Fruit fly (Drosophila melanogaster) whole organism, pupa: ENCODE data around the gene CG31517.
A peak's percentile ranks its signal among the peaks of the same experiment; 100 is the strongest.

Experiments
- CG10348 ChIP-seq: fragments of 200-800 bp; sonication (Bioruptor generic); IDR thresholded peaks from 2 replicates; pipeline ENCODE4 v1.3.6; 2022; ENCODE audit warnings: missing biosample characterization, missing genetic modification characterization
- CG12605 ChIP-seq: fragments of 200-800 bp; sonication (Bioruptor generic); IDR thresholded peaks from 2 replicates; pipeline ENCODE4 v1.3.6; 2022; ENCODE audit warnings: missing biosample characterization, missing genetic modification characterization
- CG13204 ChIP-seq: fragments of 200-800 bp; sonication (Bioruptor generic); optimal IDR thresholded peaks from 2 replicates; lab custom pipeline; 2018; ENCODE audit warnings: missing biosample characterization, mild to moderate bottlenecking, missing genetic modification characterization, moderate library complexity
- CG14655 ChIP-seq: fragments of 200-800 bp; sonication (Bioruptor generic); optimal IDR thresholded peaks from 3 replicates; lab custom pipeline; 2017; ENCODE audit warnings: mild to moderate bottlenecking, missing biosample characterization, missing genetic modification reagents, missing genetic modification characterization
- CG15710 ChIP-seq: fragments of 200-800 bp; sonication (Bioruptor generic); optimal IDR thresholded peaks from 2 replicates; lab custom pipeline; 2018; ENCODE audit warnings: missing biosample characterization, mild to moderate bottlenecking, missing genetic modification characterization, moderate library complexity
- CG17806 ChIP-seq: fragments of 200-800 bp; sonication (Bioruptor generic); optimal IDR thresholded peaks from 2 replicates; lab custom pipeline; 2018; ENCODE audit warnings: missing biosample characterization, mild to moderate bottlenecking, missing genetic modification characterization, moderate library complexity
- CG32121 ChIP-seq: fragments of 200-800 bp; sonication (Bioruptor generic); IDR thresholded peaks from 2 replicates; pipeline ENCODE4 v1.3.6; 2022; ENCODE audit warnings: missing biosample characterization, missing genetic modification characterization
- CG34367 ChIP-seq: fragments of 200-800 bp; sonication (Bioruptor generic); optimal IDR thresholded peaks from 2 replicates; lab custom pipeline; 2018; ENCODE audit warnings: missing biosample characterization, mild to moderate bottlenecking, missing genetic modification characterization
- CG4496 ChIP-seq: fragments of 200-800 bp; sonication (Bioruptor generic); IDR thresholded peaks from 3 replicates; pipeline ENCODE4 v1.3.6; 2022; ENCODE audit warnings: missing biosample characterization, missing genetic modification characterization
- CG8159 ChIP-seq: fragments of 200-800 bp; sonication (Bioruptor generic); optimal IDR thresholded peaks from 3 replicates; lab custom pipeline; 2018; ENCODE audit warnings: missing biosample characterization, mild to moderate bottlenecking, missing genetic modification characterization, moderate library complexity
- CG8301 ChIP-seq: fragments of 200-800 bp; sonication (Bioruptor generic); optimal IDR thresholded peaks from 2 replicates; lab custom pipeline; 2018; ENCODE audit warnings: missing biosample characterization, mild to moderate bottlenecking, missing genetic modification characterization
- CG9948 ChIP-seq: fragments of 200-800 bp; sonication (Bioruptor generic); optimal IDR thresholded peaks from 2 replicates; lab custom pipeline; 2018; ENCODE audit warnings: missing biosample characterization, mild to moderate bottlenecking, missing genetic modification characterization, moderate library complexity
- D1 ChIP-seq: fragments of 200-800 bp; sonication (Bioruptor generic); optimal IDR thresholded peaks from 2 replicates; lab custom pipeline; 2018; ENCODE audit warnings: missing biosample characterization, mild to moderate bottlenecking, missing genetic modification characterization, moderate library complexity
- EcR ChIP-seq: fragments of 200-800 bp; sonication (Bioruptor generic); optimal IDR thresholded peaks from 3 replicates; lab custom pipeline; 2019; ENCODE audit warnings: missing biosample characterization, missing genetic modification characterization, mild to moderate bottlenecking, moderate library complexity, missing genetic modification reagents
- Ets98B ChIP-seq: fragments of 200-800 bp; sonication (Bioruptor generic); IDR thresholded peaks from 2 replicates; pipeline ENCODE4 v1.3.6; 2022; ENCODE audit warnings: missing biosample characterization, missing genetic modification characterization
- Pif1A ChIP-seq: fragments of 200-800 bp; sonication (Bioruptor generic); optimal IDR thresholded peaks from 3 replicates; lab custom pipeline; 2016; ENCODE audit warnings: missing biosample characterization, missing genetic modification characterization
- Pif1B ChIP-seq: fragments of 200-800 bp; sonication (Bioruptor generic); optimal IDR thresholded peaks from 3 replicates; lab custom pipeline; 2016; ENCODE audit warnings: missing biosample characterization, missing genetic modification characterization
- Snoo ChIP-seq: fragments of 200-800 bp; sonication (Bioruptor generic); optimal IDR thresholded peaks from 3 replicates; lab custom pipeline; 2017; ENCODE audit warnings: missing biosample characterization, mild to moderate bottlenecking, missing genetic modification characterization, inconsistent platforms
- fd96Ca ChIP-seq: fragments of 200-800 bp; sonication (Bioruptor generic); IDR thresholded peaks from 3 replicates; pipeline ENCODE4 v1.3.6; 2022; ENCODE audit warnings: missing biosample characterization, missing genetic modification characterization
- gl ChIP-seq: fragments of 200-800 bp; sonication (Bioruptor generic); optimal IDR thresholded peaks from 2 replicates; lab custom pipeline; 2018; ENCODE audit warnings: missing biosample characterization, mild to moderate bottlenecking, missing genetic modification characterization
- rn ChIP-seq: fragments of 200-800 bp; sonication (Bioruptor generic); IDR thresholded peaks from 2 replicates; pipeline ENCODE4 v1.3.6; 2022; ENCODE audit warnings: missing biosample characterization, missing genetic modification characterization

The CG31517 gene

DNA sequence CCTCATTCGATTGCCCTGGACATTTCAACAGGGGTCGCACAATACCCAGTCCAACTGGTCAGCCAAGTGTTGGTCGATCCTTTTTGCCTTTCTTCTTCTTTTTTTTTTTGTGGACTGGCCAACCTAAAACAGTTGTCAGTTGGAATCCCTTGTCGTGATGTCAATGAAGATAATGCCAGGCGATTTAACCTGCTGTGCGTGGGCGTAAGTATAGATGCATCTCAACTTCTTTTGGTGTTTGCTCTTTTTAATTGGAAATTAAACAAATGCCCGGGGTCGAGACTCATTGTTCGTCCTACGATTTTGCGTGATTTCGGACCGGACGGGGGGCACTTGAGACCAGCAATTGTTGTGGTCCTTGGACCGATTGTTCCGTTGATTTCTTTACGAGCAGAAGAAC is 38.3 kb upstream of the CG31517 start:
- TF ChIP-seq CG17806 (tag; lab: Kevin White, UChicago) (no peak), CG34367 (tag; lab: Kevin White, UChicago) (no peak), CG9948 (no peak), gl (no peak), Ets98B (GFP tag; lab: Robert Waterston, UW) (no peak), D1 (no peak), CG32121 (GFP tag; lab: Robert Waterston, UW) (no peak), fd96Ca (GFP tag; lab: Robert Waterston, UW) (no peak), Pif1B (no peak), CG15710 (tag; lab: Kevin White, UChicago) (no peak), Snoo (no peak), rn (GFP tag; lab: Robert Waterston, UW) (no peak), CG14655 (GFP tag; lab: Kevin White, UChicago) (no peak), CG13204 (GFP tag; lab: Kevin White, UChicago) (no peak)

DNA sequence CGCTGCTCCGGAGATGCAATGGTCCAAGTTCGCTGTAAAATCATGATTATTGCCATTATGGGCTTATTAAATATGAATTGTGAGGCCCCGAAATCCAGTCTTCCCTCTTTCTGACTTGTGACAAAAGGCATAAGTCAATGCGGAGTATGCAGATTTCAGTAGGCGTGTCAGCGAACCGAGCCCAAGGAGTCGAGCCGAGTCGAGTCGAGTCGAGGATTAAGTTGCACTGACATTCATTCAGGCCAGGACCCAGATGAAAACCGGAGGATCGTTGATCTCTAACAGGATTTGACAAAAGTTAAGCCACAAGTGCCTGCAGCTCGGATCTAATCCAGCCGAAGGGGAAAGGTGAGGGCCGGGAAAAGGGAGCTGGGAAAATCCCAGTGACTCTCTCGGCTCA is 36.9 kb upstream of the CG31517 start:
- TF ChIP-seq CG14655 (GFP tag; lab: Kevin White, UChicago) (no peak), Pif1A (GFP tag; lab: Kevin White, UChicago) (no peak), fd96Ca (GFP tag; lab: Robert Waterston, UW) (no peak), CG12605 (GFP tag; lab: Robert Waterston, UW) (no peak), CG32121 (GFP tag; lab: Robert Waterston, UW) (no peak), D1 (no peak), Snoo (no peak), CG8159 (no peak), gl (no peak)

DNA sequence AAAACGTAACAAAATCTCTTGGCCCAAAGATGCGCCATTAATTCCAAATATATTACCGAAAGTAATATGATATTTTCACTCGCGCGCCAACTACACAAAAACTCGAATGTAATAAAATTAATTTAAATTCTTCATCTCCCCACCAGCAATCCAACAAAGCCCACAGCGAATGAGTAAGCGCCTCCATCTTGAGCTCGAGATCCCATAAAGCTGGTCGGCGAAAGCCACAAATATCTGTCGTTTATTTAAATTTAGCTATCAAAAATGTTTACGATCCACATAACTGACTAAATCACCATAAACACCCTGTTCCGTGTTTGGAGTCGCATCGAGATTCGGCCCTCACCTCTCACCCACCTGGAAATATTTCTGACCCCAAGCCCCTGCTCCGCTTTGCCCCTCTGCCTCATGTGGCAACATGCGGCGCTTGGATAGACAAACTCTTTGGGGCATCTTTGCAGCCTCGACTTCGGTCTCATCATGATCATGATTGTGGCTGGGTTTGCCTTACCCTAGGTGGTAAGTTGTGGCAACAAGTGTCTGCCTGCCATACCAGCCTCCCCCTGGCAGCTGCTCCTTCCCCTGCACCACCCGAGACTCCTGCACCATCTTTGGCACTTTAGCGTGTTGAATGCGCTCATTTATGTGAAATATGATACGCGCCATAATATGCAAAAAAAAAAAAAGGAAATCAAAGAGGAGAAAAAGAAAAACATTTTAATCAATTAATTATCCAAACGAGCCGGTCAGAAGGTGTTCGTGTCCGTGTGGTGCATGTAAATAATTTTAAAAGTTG is 36.0 kb upstream of the CG31517 start:
- TF ChIP-seq fd96Ca (GFP tag; lab: Robert Waterston, UW) (0 out of 3 replicates have a peak, but pooled peaks have one; percentile 28), EcR (no peak), Snoo (no peak)

DNA sequence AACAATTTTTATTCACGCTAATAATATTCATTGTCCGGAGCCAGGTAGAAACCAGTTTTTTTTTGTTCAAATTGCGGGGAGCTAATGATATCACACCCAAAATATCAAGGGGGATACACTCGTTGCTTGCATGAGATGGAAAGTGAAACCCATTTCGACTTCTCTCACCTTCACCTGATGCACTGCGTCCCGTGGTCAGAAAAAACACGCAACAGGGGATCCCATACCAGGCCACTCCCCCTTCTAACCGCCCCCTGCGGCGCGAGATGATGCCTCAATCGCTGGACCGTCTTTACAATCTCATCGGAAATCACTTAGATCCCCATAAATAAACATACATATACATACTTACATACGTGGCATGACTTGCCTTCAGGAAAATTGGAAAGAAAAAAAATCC is 34.6 kb upstream of the CG31517 start:
- TF ChIP-seq CG14655 (GFP tag; lab: Kevin White, UChicago) = no peak
- no peak for TF ChIP-seq CG12605 (GFP tag; lab: Robert Waterston, UW)
- TF ChIP-seq Pif1B = no peak

DNA sequence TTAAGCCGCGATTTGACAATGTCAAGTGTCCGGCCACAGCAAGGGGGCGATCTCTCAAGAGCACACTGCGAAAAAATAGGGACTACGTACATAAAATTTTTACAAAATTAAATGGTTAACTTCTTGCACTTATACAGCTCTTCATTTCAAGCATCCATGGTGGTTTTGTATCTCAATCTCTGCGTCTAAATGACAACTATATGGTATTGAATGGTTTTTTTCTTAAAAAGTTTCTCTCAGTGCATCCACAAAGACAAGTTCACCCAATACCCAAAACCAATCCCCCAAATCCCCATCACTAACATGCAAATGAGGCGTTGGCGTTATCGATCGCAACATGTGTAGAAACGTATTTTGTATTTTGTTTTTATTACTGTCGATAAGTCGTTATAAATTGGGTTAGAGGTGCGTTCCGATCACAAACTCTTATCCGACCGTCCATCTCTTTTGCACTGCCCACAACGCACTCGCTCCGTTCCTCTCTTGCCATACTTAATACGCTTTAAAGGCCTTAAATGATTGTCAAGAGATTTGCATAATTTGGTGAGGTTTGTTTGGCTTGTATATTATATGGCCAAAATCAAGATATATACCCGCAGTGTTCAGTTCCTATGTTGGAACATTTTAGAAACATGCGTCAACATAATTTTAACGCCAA is 33.3 kb upstream of the CG31517 start:
- TF ChIP-seq Snoo = peak; percentile 54
- no peak for TF ChIP-seq Pif1B

DNA sequence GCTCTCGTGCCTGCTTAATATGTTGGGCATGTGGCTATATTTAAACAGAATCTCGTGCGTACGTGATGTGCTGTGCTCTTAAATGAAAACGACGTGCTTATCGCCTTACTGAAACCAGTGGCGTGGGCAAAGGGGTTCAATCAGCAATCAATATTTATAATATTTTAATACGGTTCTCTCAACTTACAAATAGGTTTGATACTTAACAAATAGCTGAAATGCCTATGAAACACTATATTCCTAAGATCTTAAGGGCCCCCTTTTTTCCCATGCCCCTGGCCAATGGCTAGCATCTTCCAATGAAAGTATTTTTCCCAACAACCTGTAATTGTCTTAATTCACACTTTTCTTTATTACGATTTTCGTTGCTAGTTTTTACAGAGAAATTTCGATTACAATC is 32.6 kb upstream of the CG31517 start:
- TF ChIP-seq CG9948 (peak; percentile 76), EcR (no peak), CG15710 (tag; lab: Kevin White, UChicago) (peak; percentile 86), D1 (no peak), CG4496 (GFP tag; lab: Robert Waterston, UW) (peak; percentile 61; the same call in 2 of the 3 replicates), CG14655 (GFP tag; lab: Kevin White, UChicago) (peak; percentile 58), Snoo (peak; percentile 68), CG17806 (tag; lab: Kevin White, UChicago) (peak; percentile 78), fd96Ca (GFP tag; lab: Robert Waterston, UW) (0 out of 3 replicates have a peak, but pooled peaks have one; percentile 58), gl (peak; percentile 54), CG8301 (peak; percentile 40), CG8159 (peak; percentile 86), Pif1B (peak; percentile 52), CG13204 (GFP tag; lab: Kevin White, UChicago) (peak; percentile 69), rn (GFP tag; lab: Robert Waterston, UW) (no peak), CG10348 (GFP tag; lab: Robert Waterston, UW) (no peak), Ets98B (GFP tag; lab: Robert Waterston, UW) (0 out of 2 replicates have a peak, but pooled peaks have one; percentile 17), Pif1A (GFP tag; lab: Kevin White, UChicago) (peak; percentile 71), CG32121 (GFP tag; lab: Robert Waterston, UW) (no peak), CG34367 (tag; lab: Kevin White, UChicago) (peak; percentile 71), CG12605 (GFP tag; lab: Robert Waterston, UW) (no peak)

DNA sequence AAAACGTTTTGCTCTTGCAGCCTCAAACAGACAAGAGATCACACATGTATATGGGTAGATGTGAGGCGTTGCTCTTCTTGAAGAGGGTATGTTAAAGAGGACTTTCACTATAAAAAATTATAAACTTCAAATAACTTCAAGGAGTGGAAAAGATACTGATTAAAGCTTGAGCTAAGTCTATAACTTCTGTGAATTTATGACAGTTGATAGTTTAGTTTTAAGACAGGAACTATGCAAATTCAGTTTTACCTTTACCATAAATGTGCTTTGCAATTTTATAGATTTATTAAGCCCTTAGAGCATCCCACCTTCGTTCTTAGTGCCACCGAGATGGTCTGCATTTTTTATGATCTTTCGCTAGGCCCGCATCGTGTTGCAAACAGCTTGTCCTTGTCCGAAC is 31.7 kb upstream of the CG31517 start:
- TF ChIP-seq Snoo (no peak), CG34367 (tag; lab: Kevin White, UChicago) (peak; percentile 63), D1 (no peak), CG14655 (GFP tag; lab: Kevin White, UChicago) (peak; percentile 30), CG13204 (GFP tag; lab: Kevin White, UChicago) (no peak), CG15710 (tag; lab: Kevin White, UChicago) (peak; percentile 74), CG4496 (GFP tag; lab: Robert Waterston, UW) (no peak), gl (peak; percentile 35), CG8159 (peak; percentile 77), Pif1A (GFP tag; lab: Kevin White, UChicago) (peak; percentile 15), CG8301 (no peak), rn (GFP tag; lab: Robert Waterston, UW) (no peak), CG17806 (tag; lab: Kevin White, UChicago) (peak; percentile 53), Ets98B (GFP tag; lab: Robert Waterston, UW) (no peak), CG10348 (GFP tag; lab: Robert Waterston, UW) (no peak), fd96Ca (GFP tag; lab: Robert Waterston, UW) (no peak), Pif1B (no peak), CG9948 (peak; percentile 66), EcR (no peak), CG12605 (GFP tag; lab: Robert Waterston, UW) (no peak), CG32121 (GFP tag; lab: Robert Waterston, UW) (no peak)
